Worm (Caenorhabditis elegans): ENCODE data around the gene glna-2.

- TF ChIP-seq zag-1 (tag; optimal IDR thresholded peaks at IDR 0.05) = no peak
- no peak for TF ChIP-seq aly-2 (tag; optimal IDR thresholded peaks at IDR 0.05)
- TF ChIP-seq mep-1 (tag; optimal IDR thresholded peaks at IDR 0.05) = no peak
Observed at ce11 chrII:8027663-8028062, 19.2 kb downstream of the glna-2 start, which contains the start of gene swsn-7.

Data from whole organism, L4 larva.